Worm (Caenorhabditis elegans) whole organism, L4/young adult: ENCODE results near the gene C25E10.10.

Experiments used
- W03F9.2 ChIP-seq: fragments of 150-350 bp; optimal IDR thresholded peaks from 2 replicates; lab custom pipeline; 2014; ENCODE audit warnings: missing biosample characterization, missing genetic modification characterization
- dao-5 ChIP-seq: sonication (generic microtip); optimal IDR thresholded peaks from 2 replicates; lab custom pipeline; 2016; ENCODE audit warnings: missing genotype, missing genetic modification characterization, moderate library complexity, missing compliant biosample characterization
- him-1 ChIP-seq: sonication (generic microtip); optimal IDR thresholded peaks from 2 replicates; lab custom pipeline; 2016; ENCODE audit warnings: missing genotype, missing genetic modification reagents, missing genetic modification characterization, missing compliant biosample characterization

DNA sequence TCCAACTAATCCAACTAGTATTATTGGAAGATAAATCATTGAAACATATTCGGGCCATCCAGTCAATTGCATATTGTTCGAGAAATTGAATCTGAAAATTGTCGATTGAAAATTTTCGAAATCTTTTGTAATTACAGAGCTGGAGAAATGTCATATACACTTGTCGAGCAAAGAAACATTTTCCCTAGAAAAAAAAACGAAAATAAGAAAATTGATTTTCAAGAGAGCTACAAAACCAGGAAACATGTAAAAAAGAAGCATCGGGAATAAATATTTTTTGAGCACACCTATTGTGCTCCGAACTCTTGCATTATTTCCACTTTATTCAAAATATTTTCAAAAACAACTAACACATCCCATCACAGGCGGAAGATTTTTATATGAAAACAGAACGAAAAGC, 44.9 kb upstream of the C25E10.10 start, which contains the start of gene frpr-6:
- no peak for TF ChIP-seq dao-5 (tag; lab: Kevin White, UChicago)
- TF ChIP-seq him-1 (tag; lab: Kevin White, UChicago), result no peak
- TF ChIP-seq W03F9.2 (tag; lab: Kevin White, UChicago), result no peak
